Fruit fly (Drosophila melanogaster) whole organism: ENCODE data around the gene Taf12L.

ENCODE experiments used
- Dll ChIP-seq: fragments of >200 bp; optimal IDR thresholded peaks from 2 replicates; lab custom pipeline; 2017
- EcR ChIP-seq, 2 experiments: fragments of >200 bp; optimal IDR thresholded peaks; 2 replicates each; lab custom pipeline; 2017; ENCODE audit warnings: missing biosample characterization in 2 of 2, missing genetic modification characterization in 2 of 2, missing genetic modification reagents in 2 of 2
- pan ChIP-seq: fragments of >200 bp; optimal IDR thresholded peaks from 2 replicates; lab custom pipeline; 2017

- TF ChIP-seq EcR (GFP tag; optimal IDR thresholded peaks at IDR 0.05; lab: Kevin White, UChicago) (no peak), pan (lab: Kevin White, UChicago) (no peak), Dll (lab: Kevin White, UChicago) (no peak)
Measured at dm6 chr2L:4734358-4734757, 33.1 kb upstream of the Taf12L start, which contains the start of gene CG15631.
